Worm (Caenorhabditis elegans): ENCODE data around the gene ceh-51.

ceh-51 gene

DNA sequence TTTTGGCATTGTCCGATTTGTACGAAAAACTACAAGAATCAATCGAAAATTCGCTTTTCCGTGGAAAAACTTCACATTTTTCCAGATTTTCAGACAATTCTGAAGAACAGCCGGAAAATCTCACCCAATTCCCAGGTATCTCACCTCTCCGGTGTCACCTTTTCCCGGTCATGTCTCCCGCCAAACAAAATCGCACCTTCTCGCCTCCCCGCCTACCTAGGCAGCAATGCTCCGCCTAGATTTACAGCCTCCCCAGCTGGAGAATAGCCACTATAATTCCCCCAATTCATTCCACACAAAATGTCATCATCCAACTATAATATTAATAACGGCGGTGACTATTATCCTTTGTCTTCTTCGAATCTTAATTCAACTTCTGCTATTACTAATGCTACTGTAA is at the start of gene ceh-51:
Gene ceh-51 (plus strand): TSS at position 301 of the 400 bp plus-strand sequence.
- TF ChIP-seq daf-12 (tag; optimal IDR thresholded peaks at IDR 0.05), result no peak
- no peak for TF ChIP-seq nhr-11 (tag; optimal IDR thresholded peaks at IDR 0.05)

DNA sequence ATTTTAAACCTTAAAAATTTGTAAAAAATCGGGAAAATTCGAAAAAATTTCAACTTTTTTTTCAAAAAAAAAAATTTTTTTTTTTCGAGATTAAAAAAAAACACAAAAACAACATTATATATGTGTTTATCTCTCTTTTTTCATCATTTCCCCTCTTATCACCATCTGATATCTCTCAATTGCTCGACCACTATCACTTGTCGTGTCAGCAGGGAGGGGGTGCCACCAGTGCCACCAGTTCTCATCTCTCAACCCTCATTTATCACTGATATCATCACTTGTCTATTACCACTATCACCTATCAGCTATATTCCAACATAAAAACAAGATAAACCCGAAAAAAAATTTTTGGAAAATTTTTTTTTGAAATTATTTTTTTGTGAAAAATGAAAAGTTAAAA is 47.5 kb upstream of the ceh-51 start:
- no peak for TF ChIP-seq egl-5 (tag; optimal IDR thresholded peaks at IDR 0.05)
- TF ChIP-seq pqm-1 (tag; optimal IDR thresholded peaks at IDR 0.05), result peak; percentile 33
- TF ChIP-seq elt-2 (tag; optimal IDR thresholded peaks at IDR 0.05), result peak; percentile 87

DNA sequence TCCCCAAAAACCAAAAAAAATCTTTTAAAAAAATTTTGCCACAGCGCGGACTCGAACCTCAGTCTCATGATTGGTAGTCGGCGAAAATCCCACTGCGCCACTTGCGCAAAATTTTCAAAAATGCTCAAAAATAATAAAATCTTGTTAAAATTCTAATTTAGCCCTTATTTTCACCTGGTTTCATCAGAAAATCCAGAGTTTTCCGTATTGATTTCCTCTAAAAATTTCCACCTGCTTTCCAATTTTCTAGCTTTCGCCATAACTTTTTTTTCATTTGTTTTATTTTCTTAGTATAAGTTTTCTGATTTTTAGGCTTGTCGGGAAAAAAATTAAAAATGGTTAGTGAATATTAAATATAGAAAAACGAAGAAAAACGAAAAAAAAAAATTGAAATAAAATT is 46.6 kb upstream of the ceh-51 start:
- TF ChIP-seq ceh-16 (tag; optimal IDR thresholded peaks at IDR 0.05) (no peak), eor-1 (tag; optimal IDR thresholded peaks at IDR 0.05) (no peak), ceh-9 (tag; optimal IDR thresholded peaks at IDR 0.05) (no peak), zag-1 (tag; optimal IDR thresholded peaks at IDR 0.05) (no peak), elt-3 (tag; optimal IDR thresholded peaks at IDR 0.05) (no peak), tbx-2 (tag; optimal IDR thresholded peaks at IDR 0.05) (no peak), nhr-25 (tag; optimal IDR thresholded peaks at IDR 0.05) (no peak), unc-62 (GFP tag; optimal IDR thresholded peaks at IDR 0.05) (no peak), pha-4 (tag; optimal IDR thresholded peaks at IDR 0.05) (no peak)

DNA sequence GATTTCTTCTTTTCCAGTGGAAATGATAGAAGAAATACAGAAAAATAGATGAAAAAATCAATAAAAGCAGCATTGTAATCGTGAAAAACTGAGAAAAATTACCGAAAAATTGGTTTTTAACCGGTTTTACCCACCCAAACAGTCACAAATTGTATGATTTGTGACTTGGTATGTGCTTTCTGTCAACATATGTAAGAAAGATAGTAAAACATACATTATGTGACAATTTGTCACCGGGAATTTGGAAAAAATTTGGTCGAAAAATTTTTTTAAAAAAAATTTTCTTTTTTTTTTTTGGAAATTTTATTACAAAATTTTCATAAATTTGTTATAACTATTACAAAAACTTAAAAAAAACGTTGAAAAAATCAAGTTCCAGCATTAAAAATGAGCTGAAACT is 36.8 kb upstream of the ceh-51 start, which contains the start of gene cyp-33D3:
Gene cyp-33D3 (minus strand): TSS at position 101 of the 400 bp plus-strand sequence.
- TF ChIP-seq R02D3.7 (tag; optimal IDR thresholded peaks at IDR 0.05), result no peak
- TF ChIP-seq ama-1 (optimal IDR thresholded peaks at IDR 0.05), result no peak
- no peak for TF ChIP-seq nhr-23 (tag; optimal IDR thresholded peaks at IDR 0.05)
- no peak for TF ChIP-seq nfya-1 (tag; optimal IDR thresholded peaks at IDR 0.05; ENCODE audit: insufficient read depth)
- no peak for TF ChIP-seq snpc-4 (tag; optimal IDR thresholded peaks at IDR 0.05)
- no peak for TF ChIP-seq daf-12 (tag; optimal IDR thresholded peaks at IDR 0.05)
- TF ChIP-seq fos-1 (tag; optimal IDR thresholded peaks at IDR 0.05), result no peak
- no peak for TF ChIP-seq elt-3 (tag; optimal IDR thresholded peaks at IDR 0.05)
- TF ChIP-seq nhr-237 (tag; optimal IDR thresholded peaks at IDR 0.05), result no peak
- TF ChIP-seq aly-2 (tag; optimal IDR thresholded peaks at IDR 0.05), result no peak
- no peak for TF ChIP-seq mdl-1 (tag; optimal IDR thresholded peaks at IDR 0.05)
- no peak for TF ChIP-seq elt-2 (tag; optimal IDR thresholded peaks at IDR 0.05)
- no peak for TF ChIP-seq fkh-2 (tag; optimal IDR thresholded peaks at IDR 0.05)
- no peak for TF ChIP-seq lsy-12 (tag; optimal IDR thresholded peaks at IDR 0.05)
- no peak for TF ChIP-seq skn-1 (tag; optimal IDR thresholded peaks at IDR 0.05)
- no peak for TF ChIP-seq egl-5 (tag; optimal IDR thresholded peaks at IDR 0.05)
- no peak for TF ChIP-seq nhr-25 (tag; optimal IDR thresholded peaks at IDR 0.05)
- TF ChIP-seq nhr-12 (tag; optimal IDR thresholded peaks at IDR 0.05), result no peak
- TF ChIP-seq sea-2 (GFP tag; optimal IDR thresholded peaks at IDR 0.05), result no peak

DNA sequence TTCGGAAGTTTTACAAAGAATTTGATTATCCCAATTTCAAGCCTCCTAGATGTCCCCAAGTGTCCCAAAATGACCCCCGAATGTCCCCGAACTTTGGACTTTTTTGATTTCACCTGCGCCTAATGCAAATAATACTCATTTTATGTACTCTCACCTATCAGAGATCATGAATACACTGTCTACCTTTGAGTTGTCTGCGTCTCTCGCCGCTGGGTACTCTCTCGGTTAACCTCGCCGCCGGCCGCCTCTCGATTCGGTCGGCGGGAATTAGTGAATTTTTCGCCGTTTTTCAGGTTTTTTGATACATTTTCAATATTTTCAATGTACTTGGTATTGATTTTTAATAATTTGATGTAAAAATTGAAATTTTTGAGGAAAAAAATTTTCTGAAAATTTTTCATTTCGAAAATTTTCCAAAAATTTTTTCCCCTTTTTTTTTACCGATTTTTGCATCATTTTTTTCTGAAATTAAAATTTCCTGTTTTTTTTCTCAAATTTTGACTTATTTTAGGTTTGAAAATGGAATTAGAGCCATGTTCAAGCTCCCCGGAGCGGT is 35.1 kb upstream of the ceh-51 start, which contains the start of gene nhr-65:
Gene nhr-65 (plus strand): TSS at position 506 of the 556 bp plus-strand sequence.
- TF ChIP-seq hmg-11 (tag; optimal IDR thresholded peaks at IDR 0.05), result peak; percentile 25
- peak; percentile 54 for TF ChIP-seq pqm-1 (tag; optimal IDR thresholded peaks at IDR 0.05)
- peak; percentile 61 for TF ChIP-seq elt-2 (tag; optimal IDR thresholded peaks at IDR 0.05)
- TF ChIP-seq lin-15B (tag; optimal IDR thresholded peaks at IDR 0.05), result no peak
- TF ChIP-seq skn-1 (tag; optimal IDR thresholded peaks at IDR 0.05), result no peak
- no peak for TF ChIP-seq elt-3 (tag; optimal IDR thresholded peaks at IDR 0.05)
- peak; percentile 62 for TF ChIP-seq pha-4 (tag; optimal IDR thresholded peaks at IDR 0.05)
- peak; percentile 21 for TF ChIP-seq nfya-1 (tag; optimal IDR thresholded peaks at IDR 0.05; ENCODE audit: insufficient read depth)

DNA sequence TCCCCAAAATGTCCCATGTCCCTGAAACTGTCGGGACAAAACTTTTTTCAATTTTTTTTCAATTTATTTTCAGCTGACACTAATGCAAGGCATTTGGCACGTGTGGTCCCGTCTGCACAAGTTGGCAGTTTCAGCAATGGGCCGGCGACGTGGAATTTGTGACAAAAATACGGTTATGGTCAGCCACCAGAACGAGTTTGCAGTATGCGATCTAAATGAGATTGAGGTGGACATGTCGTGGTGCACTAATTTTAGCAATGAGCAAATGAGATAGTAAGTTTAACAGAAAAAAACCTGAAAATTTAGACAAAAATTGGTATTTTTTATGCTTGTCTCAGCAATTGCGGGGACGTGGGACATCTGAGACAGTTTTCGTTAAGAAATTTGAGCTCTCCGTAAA is 31.5 kb upstream of the ceh-51 start:
- TF ChIP-seq unc-39 (tag; optimal IDR thresholded peaks at IDR 0.05), result no peak
- no peak for TF ChIP-seq lsy-12 (tag; optimal IDR thresholded peaks at IDR 0.05)
- TF ChIP-seq egl-27 (tag; optimal IDR thresholded peaks at IDR 0.05), result no peak
- no peak for TF ChIP-seq nhr-67 (tag; optimal IDR thresholded peaks at IDR 0.05)
- no peak for TF ChIP-seq elt-2 (tag; optimal IDR thresholded peaks at IDR 0.05)
- no peak for TF ChIP-seq fkh-10 (GFP tag; optimal IDR thresholded peaks at IDR 0.05)
- TF ChIP-seq nhr-11 (tag; optimal IDR thresholded peaks at IDR 0.05), result no peak
- TF ChIP-seq nhr-77 (tag; optimal IDR thresholded peaks at IDR 0.05), result no peak
- no peak for TF ChIP-seq elt-3 (tag; optimal IDR thresholded peaks at IDR 0.05)
- no peak for TF ChIP-seq ztf-4 (tag; optimal IDR thresholded peaks at IDR 0.05)
